Worm (Caenorhabditis elegans): Measurements from ENCODE around the gene dmsr-5.

dmsr-5 gene

DNA sequence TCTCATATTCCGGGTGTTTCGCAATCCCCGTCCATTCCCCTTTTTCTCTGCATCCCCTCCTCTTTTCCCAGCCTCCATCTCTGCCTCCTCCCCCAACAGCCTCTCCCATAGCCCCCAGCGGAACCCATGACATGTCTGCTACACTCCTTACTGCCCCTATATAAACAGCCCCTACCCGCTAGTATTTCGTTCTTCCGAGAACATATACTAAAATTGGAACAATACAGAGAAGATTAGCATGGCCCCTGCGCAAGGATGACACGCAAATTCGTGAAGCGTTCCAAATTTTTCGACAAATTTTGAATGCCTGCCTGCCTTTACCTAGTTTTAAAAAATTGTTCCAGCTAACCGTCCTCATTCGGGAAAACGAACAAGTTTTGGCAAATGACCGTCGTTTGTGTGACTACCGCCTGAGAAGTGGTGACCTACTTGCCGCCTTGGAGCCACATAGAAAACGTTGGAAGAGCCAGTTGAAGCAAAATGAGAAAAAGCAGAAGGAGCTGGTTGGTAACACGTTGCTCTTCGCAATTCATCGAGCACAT lies 5.5 kb downstream of the dmsr-5 start (continued):
- TF ChIP-seq ama-1 (optimal IDR thresholded peaks at IDR 0.05) (no peak), ama-1 (GFP tag; optimal IDR thresholded peaks at IDR 0.05) (peak; percentile 85 to 94), Y95B8A.8 (GFP tag; IDR thresholded peaks at IDR 0.05) (peak; percentile 84), sdz-38 (tag; optimal IDR thresholded peaks at IDR 0.05) (peak; percentile 72), zim-3 (tag; optimal IDR thresholded peaks at IDR 0.05) (peak; percentile 98), unc-130 (GFP tag; optimal IDR thresholded peaks at IDR 0.05) (peak; percentile 85), attf-6 (GFP tag; IDR thresholded peaks at IDR 0.05) (peak; percentile 82), chd-7 (tag; optimal IDR thresholded peaks at IDR 0.05) (peak; percentile 97), F23B12.7 (tag; optimal IDR thresholded peaks at IDR 0.05; ENCODE audit: insufficient read depth) (peak; percentile 90), ztf-18 (tag; optimal IDR thresholded peaks at IDR 0.05) (peak; percentile 83), egl-44 (GFP tag; IDR thresholded peaks at IDR 0.05) (peak; percentile 97), mxl-1 (tag; optimal IDR thresholded peaks at IDR 0.05) (peak; percentile 97), let-607 (tag; optimal IDR thresholded peaks at IDR 0.05) (peak; percentile 84 to 89), C17E4.6 (GFP tag; IDR thresholded peaks at IDR 0.05) (peak; percentile 91), pha-4 (tag; optimal IDR thresholded peaks at IDR 0.05) (no peak), him-1 (tag; optimal IDR thresholded peaks at IDR 0.05) (peak; percentile 95), lsy-27 (tag; optimal IDR thresholded peaks at IDR 0.05; ENCODE audit: borderline replicate concordance, insufficient read depth) (peak; percentile 84), hmg-20 (GFP tag; IDR thresholded peaks at IDR 0.05) (peak; percentile 94), rpc-1 (optimal IDR thresholded peaks at IDR 0.05) (peak; percentile 99), rpc-1 (tag; optimal IDR thresholded peaks at IDR 0.05) (peak; percentile 99), ztf-26 (tag; optimal IDR thresholded peaks at IDR 0.05) (peak; percentile 95), ztf-25 (GFP tag; IDR thresholded peaks at IDR 0.05) (peak; percentile 97), nfya-2 (GFP tag; IDR thresholded peaks at IDR 0.05) (peak; percentile 79; the same call in 1 of the 2 replicates), unc-62 (GFP tag; optimal IDR thresholded peaks at IDR 0.05) (no peak), K12H6.12 (tag; optimal IDR thresholded peaks at IDR 0.05) (peak; percentile 96), mcd-1 (GFP tag; IDR thresholded peaks at IDR 0.05) (peak; percentile 95), hsf-1 (GFP tag; IDR thresholded peaks at IDR 0.05) (peak; percentile 79), gei-17 (GFP tag; optimal IDR thresholded peaks at IDR 0.05) (peak; percentile 91), C06A6.2 (GFP tag; conservative IDR thresholded peaks at IDR 0.05) (peak; percentile 92), nhr-120 (GFP tag; IDR thresholded peaks at IDR 0.05) (peak; percentile 90), ceh-91 (GFP tag; IDR thresholded peaks at IDR 0.05) (peak; percentile 48), tbx-9 (tag; optimal IDR thresholded peaks at IDR 0.05; ENCODE audit: borderline replicate concordance) (peak; percentile 95), F22D6.2 (tag; optimal IDR thresholded peaks at IDR 0.05) (peak; percentile 84), B0035.1 (tag; optimal IDR thresholded peaks at IDR 0.05) (peak; percentile 90), B0019.2 (GFP tag; conservative IDR thresholded peaks at IDR 0.05) (peak; percentile 65; the same call in 1 of the 2 replicates), lin-35 (GFP tag; optimal IDR thresholded peaks at IDR 0.05) (peak in 2 of 3 experiments; percentile 65 to 93), bed-1 (GFP tag; IDR thresholded peaks at IDR 0.05) (no peak), snpc-3.4 (tag; optimal IDR thresholded peaks at IDR 0.05) (peak; percentile 97), nhr-80 (tag; optimal IDR thresholded peaks at IDR 0.05) (peak; percentile 50), Y79H2A.3 (GFP tag; conservative IDR thresholded peaks at IDR 0.05) (peak; percentile 93), attf-3 (GFP tag; conservative IDR thresholded peaks at IDR 0.05) (peak; percentile 67), Y67H2A.10 (GFP tag; conservative IDR thresholded peaks at IDR 0.05) (peak; percentile 62; the same call in 1 of the 2 replicates), athp-1 (tag; optimal IDR thresholded peaks at IDR 0.05) (peak; percentile 94), ztf-6 (GFP tag; IDR thresholded peaks at IDR 0.05) (peak; percentile 47; the same call in 1 of the 2 replicates), ztf-28 (GFP tag; IDR thresholded peaks at IDR 0.05) (peak; percentile 91; the same call in 1 of the 2 replicates), rcor-1 (GFP tag; IDR thresholded peaks at IDR 0.05) (peak; percentile 95), cebp-1 (GFP tag; IDR thresholded peaks at IDR 0.05) (peak; percentile 99), cebp-1 (tag; optimal IDR thresholded peaks at IDR 0.05) (peak; percentile 100), Y56A3A.18 (GFP tag; IDR thresholded peaks at IDR 0.05) (peak; percentile 98)

Measured in whole organism, young adult.